Worm (Caenorhabditis elegans): ENCODE data around the gene clec-118.
"Not testable (repeated sequence)": the region's sequence is repeated elsewhere in the genome, so short reads cannot be mapped to it uniquely, and the experiment has no call there.

Gene clec-118

DNA sequence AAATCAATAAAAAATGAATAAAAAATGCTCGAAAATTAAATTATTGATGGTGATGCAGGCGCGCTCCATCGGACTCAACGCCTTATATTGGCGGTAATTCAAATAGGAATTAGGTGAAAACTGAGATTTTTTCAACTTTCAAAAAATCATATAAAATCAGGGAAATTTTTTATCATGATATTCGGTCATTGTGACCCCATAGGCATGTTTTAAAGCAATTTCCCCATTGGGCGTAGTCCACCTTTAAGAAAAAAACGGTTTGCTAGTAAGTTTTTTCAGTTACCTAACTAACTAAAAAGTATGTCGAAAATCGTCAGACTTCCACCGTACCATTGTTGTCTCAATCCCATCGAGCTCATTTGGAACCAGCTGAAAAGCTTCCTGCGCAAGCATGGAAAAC lies 19.0 kb downstream of the clec-118 start, which contains the start of gene W08F4.1:
Gene W08F4.1 (plus strand): TSS at position 301 of the 400 bp plus-strand sequence.
- not testable (repeated sequence) for TF ChIP-seq fax-1, ztf-16, ceh-2 (tag; optimal IDR thresholded peaks at IDR 0.05)

DNA sequence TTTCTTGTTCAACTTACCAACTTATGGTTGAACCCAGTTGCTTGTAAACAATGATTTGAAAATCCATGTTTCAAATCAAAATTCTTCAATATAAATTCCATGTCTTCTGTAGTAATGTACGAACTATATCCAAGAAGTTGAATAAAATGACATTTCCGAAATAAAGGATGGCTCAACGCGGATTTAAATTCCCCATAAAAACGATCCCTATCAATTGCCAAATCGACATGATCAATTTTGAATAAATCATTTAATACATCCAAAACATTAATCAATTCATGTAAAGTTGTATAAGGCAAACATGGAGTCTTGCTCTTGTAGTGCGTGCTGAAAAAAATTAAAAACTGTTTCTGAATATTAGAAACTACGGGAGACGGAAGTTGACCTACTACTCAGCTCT lies 21.2 kb downstream of the clec-118 start, which contains the start of gene W08F4.10:
Gene W08F4.10 (minus strand): TSS at position 101 of the 400 bp plus-strand sequence.
- no peak for TF ChIP-seq ceh-19 (GFP tag; optimal IDR thresholded peaks at IDR 0.05)
- no peak for TF ChIP-seq C38D4.7 (GFP tag; optimal IDR thresholded peaks at IDR 0.05)
- no peak for TF ChIP-seq hlh-13 (GFP tag; optimal IDR thresholded peaks at IDR 0.05)
- TF ChIP-seq ceh-2 (tag; optimal IDR thresholded peaks at IDR 0.05) = no peak
- TF ChIP-seq ets-4 (tag; optimal IDR thresholded peaks at IDR 0.05) = no peak
- no peak for TF ChIP-seq hlh-15 (tag; optimal IDR thresholded peaks at IDR 0.05)
- TF ChIP-seq sox-4 (tag; optimal IDR thresholded peaks at IDR 0.05) = no peak
- TF ChIP-seq K02D7.2 (tag; optimal IDR thresholded peaks at IDR 0.05) = no peak
- TF ChIP-seq lin-11 (tag; optimal IDR thresholded peaks at IDR 0.05) = no peak
- no peak for TF ChIP-seq unc-55 (GFP tag; optimal IDR thresholded peaks at IDR 0.05)
- no peak for TF ChIP-seq dve-1 (tag; optimal IDR thresholded peaks at IDR 0.05)
- no peak for TF ChIP-seq T23F11.4 (GFP tag; optimal IDR thresholded peaks at IDR 0.05)

DNA sequence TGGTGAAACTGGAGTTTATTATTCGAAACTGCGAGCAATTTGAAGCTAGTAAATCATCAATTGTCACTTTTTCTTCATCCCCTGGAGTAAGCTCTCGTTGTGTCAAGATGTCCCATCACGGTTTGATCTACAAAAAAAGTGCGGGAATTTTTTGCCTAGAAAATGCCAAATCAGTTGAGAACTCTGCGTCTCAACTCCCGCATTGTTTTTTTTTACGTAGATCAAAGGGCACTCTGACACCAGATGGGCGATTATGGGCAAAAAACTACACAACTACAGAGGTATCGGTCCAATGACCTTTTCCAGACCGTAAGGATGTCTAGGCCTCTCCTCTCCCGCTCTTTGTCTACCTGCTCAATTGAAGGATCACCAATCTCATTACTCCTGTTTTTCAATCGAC lies 24.7 kb downstream of the clec-118 start, which contains the start of gene fbxb-34:
Gene fbxb-34 (plus strand): TSS at position 301 of the 400 bp plus-strand sequence.
- TF ChIP-seq nfya-1 (tag; optimal IDR thresholded peaks at IDR 0.05) (no peak), pag-3 (tag; optimal IDR thresholded peaks at IDR 0.05; ENCODE audit: borderline replicate concordance) (no peak), lim-6 (tag; optimal IDR thresholded peaks at IDR 0.05) (no peak), pax-1 (tag; optimal IDR thresholded peaks at IDR 0.05) (no peak), hlh-13 (GFP tag; optimal IDR thresholded peaks at IDR 0.05) (no peak), ets-4 (tag; optimal IDR thresholded peaks at IDR 0.05) (no peak), pha-4 (tag; optimal IDR thresholded peaks at IDR 0.05) (no peak), ceh-14 (tag; optimal IDR thresholded peaks at IDR 0.05) (no peak), unc-42 (tag; optimal IDR thresholded peaks at IDR 0.05) (no peak), C08G9.2 (tag; optimal IDR thresholded peaks at IDR 0.05) (no peak), hlh-15 (tag; optimal IDR thresholded peaks at IDR 0.05) (no peak), sox-4 (tag; optimal IDR thresholded peaks at IDR 0.05) (no peak)

DNA sequence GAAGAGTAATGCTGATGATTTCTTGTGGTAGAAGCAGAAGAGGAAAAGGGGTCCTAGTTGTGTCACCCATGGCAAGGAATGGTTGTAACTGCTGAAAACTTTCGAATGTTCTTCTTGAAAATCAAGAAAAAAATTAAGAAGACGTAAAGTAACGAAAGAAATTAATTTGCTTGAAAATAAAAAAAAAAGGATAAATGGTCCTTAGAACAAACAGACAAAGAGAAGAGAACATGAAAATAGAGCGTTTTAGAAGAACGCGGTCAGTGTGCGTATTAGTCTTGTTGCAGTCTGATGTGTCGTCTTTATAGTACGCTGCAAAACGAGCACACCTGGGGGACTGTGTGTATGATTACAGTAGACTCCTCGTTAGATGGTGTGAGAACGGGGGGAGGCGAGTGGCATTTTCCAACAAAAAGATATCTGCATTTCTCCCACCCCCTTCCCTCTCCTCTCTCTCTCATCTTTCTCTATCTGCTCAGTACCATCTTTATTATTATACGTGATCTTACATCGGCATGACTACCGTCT lies 27.9 kb downstream of the clec-118 start, which contains the start of the genes W08F4.12 and W08F4.13:
Gene W08F4.12 (minus strand): TSS at position 101 of the 528 bp plus-strand sequence.
Gene W08F4.13 (plus strand): TSS at position 478 of the 528 bp plus-strand sequence.
- TF ChIP-seq K02D7.2 (tag; optimal IDR thresholded peaks at IDR 0.05) (no peak), tbx-7 (tag; optimal IDR thresholded peaks at IDR 0.05) (no peak), ceh-14 (tag; optimal IDR thresholded peaks at IDR 0.05) (no peak), sdc-2 (tag; optimal IDR thresholded peaks at IDR 0.05) (no peak), tbx-2 (tag; optimal IDR thresholded peaks at IDR 0.05) (no peak), sox-4 (tag; optimal IDR thresholded peaks at IDR 0.05) (no peak), madf-2 (tag; optimal IDR thresholded peaks at IDR 0.05) (no peak), dmd-4 (tag; optimal IDR thresholded peaks at IDR 0.05; ENCODE audit: borderline replicate concordance) (no peak), ets-4 (tag; optimal IDR thresholded peaks at IDR 0.05) (no peak), odd-2 (tag; optimal IDR thresholded peaks at IDR 0.05) (no peak)

DNA sequence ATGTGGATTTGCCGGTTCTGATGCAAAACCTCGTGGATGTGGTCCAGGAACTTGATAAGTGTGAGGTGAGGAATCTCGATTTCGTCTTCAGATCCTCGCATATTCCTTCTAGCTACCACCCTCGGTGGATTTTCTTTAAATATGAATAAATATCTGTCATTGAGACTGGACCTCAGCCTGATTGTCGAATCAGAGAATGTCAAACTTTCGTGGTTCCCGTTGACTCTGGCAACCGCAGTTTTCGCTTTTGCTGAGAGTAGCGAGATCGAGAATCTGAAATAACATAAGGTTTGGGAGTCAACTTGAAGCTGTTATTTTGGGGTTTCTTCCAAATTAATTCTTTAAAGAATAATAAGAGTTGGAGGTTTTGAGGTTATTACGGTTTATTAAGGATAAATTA lies 29.6 kb downstream of the clec-118 start, which contains the start of gene fbxb-14:
Gene fbxb-14 (minus strand): TSS at position 101 of the 400 bp plus-strand sequence.
- TF ChIP-seq ceh-34 (tag; optimal IDR thresholded peaks at IDR 0.05) (no peak), madf-2 (tag; optimal IDR thresholded peaks at IDR 0.05) (no peak), Y22D7AL.16 (tag; optimal IDR thresholded peaks at IDR 0.05) (no peak)

DNA sequence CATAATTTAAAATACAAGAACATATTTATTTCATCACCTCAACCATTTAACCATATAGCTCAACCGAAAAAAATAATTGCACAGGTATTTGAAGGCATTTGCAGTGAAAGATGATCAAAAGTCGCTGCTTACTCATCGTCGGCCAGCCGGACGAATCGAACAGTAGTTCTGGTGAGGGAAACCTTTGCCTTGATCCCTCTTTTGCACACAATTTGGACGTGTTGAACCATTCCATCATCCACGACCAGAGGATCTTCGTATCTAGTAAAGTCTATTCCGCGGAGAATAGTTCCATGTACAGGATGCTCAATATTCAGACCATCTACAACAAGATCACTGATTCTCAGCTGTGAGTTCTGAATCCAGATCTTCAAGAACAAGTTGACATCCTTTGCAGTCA lies 30.3 kb downstream of the clec-118 start:
- TF ChIP-seq elt-4 (tag; optimal IDR thresholded peaks at IDR 0.05) (no peak), lin-11 (tag; optimal IDR thresholded peaks at IDR 0.05) (no peak), elt-2 (tag; optimal IDR thresholded peaks at IDR 0.05) (no peak), che-1 (tag; optimal IDR thresholded peaks at IDR 0.05) (no peak), unc-86 (tag; optimal IDR thresholded peaks at IDR 0.05) (no peak), hlh-6 (tag; optimal IDR thresholded peaks at IDR 0.05) (no peak), ama-1 (optimal IDR thresholded peaks at IDR 0.05) (no peak), ceh-22 (tag; optimal IDR thresholded peaks at IDR 0.05) (no peak), hlh-8 (tag; optimal IDR thresholded peaks at IDR 0.05) (no peak), unc-55 (GFP tag; optimal IDR thresholded peaks at IDR 0.05) (no peak), ceh-24 (tag; optimal IDR thresholded peaks at IDR 0.05) (no peak), K02D7.2 (tag; optimal IDR thresholded peaks at IDR 0.05) (no peak), C38D4.7 (GFP tag; optimal IDR thresholded peaks at IDR 0.05) (no peak), lim-6 (tag; optimal IDR thresholded peaks at IDR 0.05) (no peak)
